Worm (Caenorhabditis elegans) whole organism, late embryonic: ENCODE results near the gene Y54G2A.10.

Experiments
- K09A11.1 ChIP-seq: sonication (generic microtip); optimal IDR thresholded peaks from 2 replicates; lab custom pipeline; 2017; ENCODE audit warnings: antibody characterized with exemption, mild to moderate bottlenecking, missing genetic modification characterization, missing compliant biosample characterization; ENCODE audit not compliant: insufficient read depth
- ets-4 ChIP-seq: sonication (generic microtip); optimal IDR thresholded peaks from 2 replicates; lab custom pipeline; 2016; ENCODE audit warnings: missing genetic modification characterization, missing compliant biosample characterization
- nhr-11 ChIP-seq: fragments of 150-350 bp; optimal IDR thresholded peaks from 2 replicates; lab custom pipeline; 2014; ENCODE audit warnings: missing biosample characterization, missing genetic modification characterization
- pag-3 ChIP-seq: sonication (generic microtip); optimal IDR thresholded peaks from 2 replicates; lab custom pipeline; 2016; ENCODE audit warnings: missing compliant biosample characterization, missing genetic modification characterization, borderline replicate concordance
- pha-4 ChIP-seq: fragments of 150-350 bp; optimal IDR thresholded peaks from 2 replicates; lab custom pipeline; 2018; ENCODE audit warnings: missing biosample characterization, missing genetic modification reagents, missing genetic modification characterization

ce11 chrIV:2765048-2765708, 34.3 kb upstream of the Y54G2A.10 start:
- no peak for TF ChIP-seq nhr-11 (tag; lab: Kevin White, UChicago)
- TF ChIP-seq K09A11.1, result no peak
- TF ChIP-seq pha-4 (tag; lab: Kevin White, UChicago), result no peak
- TF ChIP-seq pag-3 (tag; lab: Kevin White, UChicago), result no peak
- TF ChIP-seq ets-4 (tag; lab: Kevin White, UChicago), result no peak
